Worm (Caenorhabditis elegans) whole organism, L4/young adult: Measurements from ENCODE around the gene W08E12.2.

Source experiments
- W03F9.2 ChIP-seq: fragments of 150-350 bp; optimal IDR thresholded peaks from 2 replicates; lab custom pipeline; 2014; ENCODE audit warnings: missing biosample characterization, missing genetic modification characterization
- dao-5 ChIP-seq: sonication (generic microtip); optimal IDR thresholded peaks from 2 replicates; lab custom pipeline; 2016; ENCODE audit warnings: missing genotype, missing genetic modification characterization, moderate library complexity, missing compliant biosample characterization

- TF ChIP-seq dao-5 (tag; lab: Kevin White, UChicago) = no peak
- TF ChIP-seq W03F9.2 (tag; lab: Kevin White, UChicago) = no peak
These were observed 5.6 kb downstream of the W08E12.2 start, which contains the start of gene zip-11 for ce11 chrIV:3311243-3311642.
